Worm (Caenorhabditis elegans) whole organism, L1 larva: Measurements from ENCODE around the gene Y6E2A.7.

Source experiments
- aly-2 ChIP-seq: fragments of 150-350 bp; optimal IDR thresholded peaks from 2 replicates; lab custom pipeline; 2014; ENCODE audit warnings: missing biosample characterization, missing genetic modification characterization
- ama-1 ChIP-seq: fragments of 150-350 bp; optimal IDR thresholded peaks from 2 replicates; lab custom pipeline; 2014
- ceh-88 ChIP-seq: fragments of 200-800 bp; sonication (Bioruptor generic); IDR thresholded peaks from 2 replicates; pipeline ENCODE4 v1.3.6; 2022; ENCODE audit warnings: missing genetic modification characterization, missing compliant biosample characterization
- elt-2 ChIP-seq: sonication (generic microtip); optimal IDR thresholded peaks from 2 replicates; lab custom pipeline; 2016; ENCODE audit warnings: missing genetic modification characterization, mild to moderate bottlenecking, inconsistent platforms, missing compliant biosample characterization, missing genetic modification reagents
- fos-1 ChIP-seq: fragments of 150-350 bp; optimal IDR thresholded peaks from 2 replicates; lab custom pipeline; 2014; ENCODE audit warnings: missing biosample characterization, missing genetic modification characterization
- lsy-2 ChIP-seq, 2 experiments: fragments of 150-350 bp; optimal IDR thresholded peaks; 2 replicates each; lab custom pipeline; 2014; ENCODE audit warnings: missing biosample characterization in 2 of 2, missing genetic modification characterization in 2 of 2
- nhr-11 ChIP-seq: fragments of 150-350 bp; optimal IDR thresholded peaks from 2 replicates; lab custom pipeline; 2014; ENCODE audit warnings: missing biosample characterization, missing genetic modification characterization
- nhr-76 ChIP-seq: sonication (generic microtip); optimal IDR thresholded peaks from 2 replicates; lab custom pipeline; 2017; ENCODE audit warnings: missing biosample characterization, missing genetic modification characterization
- nhr-77 ChIP-seq: fragments of 150-350 bp; optimal IDR thresholded peaks from 2 replicates; lab custom pipeline; 2014; ENCODE audit warnings: missing biosample characterization, missing genetic modification characterization
- unc-130 ChIP-seq: fragments of 150-350 bp; optimal IDR thresholded peaks from 2 replicates; lab custom pipeline; 2017; ENCODE audit warnings: missing biosample characterization, missing genetic modification characterization, inconsistent platforms

DNA sequence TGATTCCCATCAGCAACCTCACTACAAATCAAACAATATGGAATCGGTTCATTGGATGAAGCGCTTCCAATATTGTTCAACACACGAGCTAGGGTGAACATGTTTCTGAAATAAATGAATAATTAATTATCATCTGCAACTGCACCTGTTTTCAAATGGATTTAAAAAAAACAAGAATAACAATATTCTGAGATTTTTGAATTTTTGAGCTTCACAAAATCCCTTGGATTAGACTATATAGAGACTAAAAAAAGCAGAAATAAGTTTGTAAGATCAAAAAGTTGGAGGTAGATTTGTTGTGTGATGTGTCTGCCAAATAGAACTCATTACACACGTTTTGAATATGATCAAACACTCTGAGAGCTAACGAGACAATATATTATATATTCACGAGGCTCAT is 19.9 kb upstream of the Y6E2A.7 start, which contains the start of gene nhr-199:
- TF ChIP-seq ceh-88 (GFP tag; lab: Robert Waterston, UW) (no peak), ama-1 (lab: Kevin White, UChicago) (no peak), nhr-76 (tag; lab: Kevin White, UChicago) (no peak), unc-130 (tag; lab: Kevin White, UChicago) (no peak), nhr-77 (tag; lab: Kevin White, UChicago) (no peak), lsy-2 (tag; optimal IDR thresholded peaks at IDR 0.05; lab: Kevin White, UChicago) (no peak), nhr-11 (no peak), fos-1 (tag; lab: Kevin White, UChicago) (no peak), aly-2 (no peak), elt-2 (tag; lab: Kevin White, UChicago) (no peak)
